Worm (Caenorhabditis elegans) whole organism, L3 larva: ENCODE data around the gene pifk-1.

Source experiments
- R02D3.7 ChIP-seq: fragments of 150-350 bp; optimal IDR thresholded peaks from 2 replicates; lab custom pipeline; 2014; ENCODE audit warnings: missing biosample characterization, missing genetic modification characterization
- ZK546.5 ChIP-seq: sonication (generic microtip); optimal IDR thresholded peaks from 2 replicates; lab custom pipeline; 2017; ENCODE audit warnings: missing biosample characterization, missing genetic modification characterization
- aly-2 ChIP-seq: fragments of 150-350 bp; optimal IDR thresholded peaks from 2 replicates; lab custom pipeline; 2014; ENCODE audit warnings: missing biosample characterization, missing genetic modification characterization
- ama-1 ChIP-seq: fragments of 150-350 bp; optimal IDR thresholded peaks from 2 replicates; lab custom pipeline; 2018
- ceh-16 ChIP-seq: sonication (generic microtip); optimal IDR thresholded peaks from 2 replicates; lab custom pipeline; 2017; ENCODE audit warnings: missing biosample characterization, missing genetic modification characterization
- ceh-28 ChIP-seq: fragments of 150-350 bp; optimal IDR thresholded peaks from 2 replicates; lab custom pipeline; 2014; ENCODE audit warnings: missing biosample characterization, missing genetic modification reagents, missing genetic modification characterization
- ceh-82 ChIP-seq: fragments of 150-350 bp; optimal IDR thresholded peaks from 2 replicates; lab custom pipeline; 2014; ENCODE audit warnings: missing biosample characterization, missing genetic modification characterization
- ceh-9 ChIP-seq: sonication (generic microtip); optimal IDR thresholded peaks from 2 replicates; lab custom pipeline; 2018; ENCODE audit warnings: missing biosample characterization, missing genetic modification characterization
- daf-12 ChIP-seq: fragments of 150-350 bp; optimal IDR thresholded peaks from 2 replicates; lab custom pipeline; 2014; ENCODE audit warnings: missing biosample characterization, missing genetic modification reagents, missing genetic modification characterization
- egl-27 ChIP-seq: sonication (generic microtip); optimal IDR thresholded peaks from 4 replicates; lab custom pipeline; 2017; ENCODE audit warnings: missing biosample characterization, missing genetic modification reagents, missing genetic modification characterization
- elt-1 ChIP-seq: fragments of 150-350 bp; optimal IDR thresholded peaks from 2 replicates; lab custom pipeline; 2014; ENCODE audit warnings: missing biosample characterization, missing genetic modification characterization
- eor-1 ChIP-seq, 2 experiments: fragments of 150-350 bp; optimal IDR thresholded peaks; 2 replicates each; lab custom pipeline; 2014 to 2018; ENCODE audit warnings: missing biosample characterization in 2 of 2, missing genetic modification characterization in 2 of 2
- fkh-10 ChIP-seq: sonication (generic microtip); optimal IDR thresholded peaks from 2 replicates; lab custom pipeline; 2017; ENCODE audit warnings: missing biosample characterization, missing genetic modification reagents, missing genetic modification characterization
- fkh-2 ChIP-seq: fragments of 150-350 bp; optimal IDR thresholded peaks from 2 replicates; lab custom pipeline; 2014; ENCODE audit warnings: missing biosample characterization, missing genetic modification reagents, missing genetic modification characterization
- fos-1 ChIP-seq: fragments of 150-350 bp; optimal IDR thresholded peaks from 2 replicates; lab custom pipeline; 2014; ENCODE audit warnings: missing biosample characterization, missing genetic modification characterization
- hmg-11 ChIP-seq: sonication (generic microtip); optimal IDR thresholded peaks from 2 replicates; lab custom pipeline; 2016; ENCODE audit warnings: missing genetic modification characterization, missing compliant biosample characterization
- jun-1 ChIP-seq: fragments of 150-350 bp; optimal IDR thresholded peaks from 2 replicates; lab custom pipeline; 2014; ENCODE audit warnings: missing biosample characterization, missing genetic modification reagents, missing genetic modification characterization
- lin-15B ChIP-seq: fragments of 150-350 bp; optimal IDR thresholded peaks from 2 replicates; lab custom pipeline; 2014; ENCODE audit warnings: missing biosample characterization, missing genetic modification characterization
- lin-39 ChIP-seq: fragments of 150-350 bp; optimal IDR thresholded peaks from 2 replicates; lab custom pipeline; 2018; ENCODE audit warnings: missing biosample characterization, missing genetic modification reagents, missing genetic modification characterization
- lsy-12 ChIP-seq: sonication (generic microtip); optimal IDR thresholded peaks from 2 replicates; lab custom pipeline; 2016; ENCODE audit warnings: mild to moderate bottlenecking, missing genetic modification characterization, missing compliant biosample characterization
- nhr-237 ChIP-seq: fragments of 150-350 bp; optimal IDR thresholded peaks from 2 replicates; lab custom pipeline; 2014; ENCODE audit warnings: missing biosample characterization, missing genetic modification characterization
- nhr-25 ChIP-seq: sonication (generic microtip); optimal IDR thresholded peaks from 2 replicates; lab custom pipeline; 2017; ENCODE audit warnings: missing biosample characterization, missing genetic modification characterization
- nhr-28 ChIP-seq: fragments of 150-350 bp; optimal IDR thresholded peaks from 2 replicates; lab custom pipeline; 2014; ENCODE audit warnings: missing biosample characterization, missing genetic modification characterization
- nhr-43 ChIP-seq: sonication (generic microtip); optimal IDR thresholded peaks from 2 replicates; lab custom pipeline; 2016; ENCODE audit warnings: mild to moderate bottlenecking, missing genetic modification characterization, missing compliant biosample characterization; ENCODE audit not compliant: poor library complexity, severe bottlenecking
- nhr-67 ChIP-seq: fragments of 150-350 bp; optimal IDR thresholded peaks from 2 replicates; lab custom pipeline; 2014; ENCODE audit warnings: missing biosample characterization, missing genetic modification characterization
- nhr-76 ChIP-seq: fragments of 150-350 bp; sonication (generic microtip); optimal IDR thresholded peaks from 5 replicates; lab custom pipeline; 2014; ENCODE audit warnings: missing biosample characterization, missing genetic modification characterization
- nhr-77 ChIP-seq: fragments of 150-350 bp; optimal IDR thresholded peaks from 2 replicates; lab custom pipeline; 2014; ENCODE audit warnings: missing biosample characterization, missing genetic modification characterization
- pha-4 ChIP-seq: fragments of 150-350 bp; optimal IDR thresholded peaks from 2 replicates; lab custom pipeline; 2014; ENCODE audit warnings: missing biosample characterization, missing genetic modification reagents, missing genetic modification characterization
- pqm-1 ChIP-seq: fragments of 150-350 bp; optimal IDR thresholded peaks from 2 replicates; lab custom pipeline; 2017; ENCODE audit warnings: missing biosample characterization, missing genetic modification characterization, inconsistent platforms
- sea-2 ChIP-seq: fragments of 150-350 bp; sonication (generic microtip); optimal IDR thresholded peaks from 4 replicates; lab custom pipeline; 2014; ENCODE audit warnings: missing biosample characterization, missing genetic modification reagents, missing genetic modification characterization
- snpc-4 ChIP-seq: fragments of 150-350 bp; optimal IDR thresholded peaks from 2 replicates; lab custom pipeline; 2014; ENCODE audit warnings: missing biosample characterization, missing genetic modification characterization
- tbx-2 ChIP-seq: sonication (generic microtip); optimal IDR thresholded peaks from 2 replicates; lab custom pipeline; 2016; ENCODE audit warnings: mild to moderate bottlenecking, missing genetic modification characterization, missing compliant biosample characterization
- unc-39 ChIP-seq: sonication (generic microtip); optimal IDR thresholded peaks from 4 replicates; lab custom pipeline; 2017; ENCODE audit warnings: missing biosample characterization, missing genetic modification characterization
- unc-62 ChIP-seq: fragments of 150-350 bp; sonication (generic microtip); optimal IDR thresholded peaks from 4 replicates; lab custom pipeline; 2014; ENCODE audit warnings: missing biosample characterization, missing genetic modification reagents, missing genetic modification characterization
- ztf-11 ChIP-seq: fragments of 150-350 bp; optimal IDR thresholded peaks from 2 replicates; lab custom pipeline; 2014; ENCODE audit warnings: missing biosample characterization, missing genetic modification characterization
- ztf-4 ChIP-seq: fragments of 150-350 bp; optimal IDR thresholded peaks from 2 replicates; lab custom pipeline; 2014; ENCODE audit warnings: missing biosample characterization, missing genetic modification characterization

Gene pifk-1

DNA sequence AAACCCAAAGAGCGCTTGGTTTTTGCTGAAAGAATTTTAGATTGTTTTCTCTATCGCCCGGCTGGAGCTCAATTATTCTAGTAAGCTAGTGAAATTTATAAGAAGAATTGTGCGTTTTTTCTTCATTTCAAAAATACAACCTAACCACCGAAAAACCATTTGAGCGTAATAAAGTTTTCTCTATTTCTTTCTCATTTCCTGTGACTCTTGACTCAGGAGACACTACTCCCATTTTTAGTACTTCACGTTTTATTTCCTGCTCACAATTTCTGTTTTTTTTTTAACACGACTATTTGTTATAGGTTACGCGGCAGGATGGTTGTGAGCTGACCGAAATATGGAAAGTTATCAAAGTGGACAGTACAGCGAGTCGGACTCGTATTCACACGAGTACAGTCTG lies 11.3 kb downstream of the pifk-1 start, which contains the start of gene F35H12.6:
Gene F35H12.6, plus strand, starts transcription at position 301 of the 400 bp plus-strand sequence.
- TF ChIP-seq egl-27 (tag; lab: Kevin White, UChicago) (no peak), aly-2 (tag; lab: Kevin White, UChicago) (no peak), eor-1 (tag; optimal IDR thresholded peaks at IDR 0.05; lab: Kevin White, UChicago) (no peak), ztf-11 (no peak), pha-4 (tag; lab: Kevin White, UChicago) (no peak)

DNA sequence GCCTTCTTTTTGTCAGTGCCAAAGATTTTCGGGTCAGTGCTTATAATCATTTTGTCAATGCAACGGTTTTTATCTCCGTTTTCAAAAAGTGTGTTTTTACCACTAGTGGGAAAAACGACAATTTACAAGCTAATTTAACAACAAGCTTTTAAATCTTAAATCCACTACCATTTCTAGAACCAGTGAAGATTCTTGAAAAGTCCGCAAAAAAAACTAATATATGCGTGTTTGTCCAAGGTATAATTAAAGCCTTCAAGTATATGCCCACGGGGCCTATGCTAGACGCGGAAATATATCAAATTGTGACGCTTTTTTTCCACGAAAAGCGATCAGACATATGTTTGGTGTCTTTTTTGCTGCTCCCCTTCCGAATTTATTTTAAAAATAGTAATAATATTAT lies 11.7 kb downstream of the pifk-1 start:
- TF ChIP-seq ama-1 (lab: Kevin White, UChicago) (no peak), nhr-76 (no peak), ceh-9 (no peak), ceh-28 (no peak), ZK546.5 (no peak), hmg-11 (no peak), daf-12 (tag; lab: Kevin White, UChicago) (no peak), fos-1 (tag; lab: Kevin White, UChicago) (no peak), nhr-43 (tag; lab: Kevin White, UChicago) (no peak), ceh-82 (tag; lab: Kevin White, UChicago) (no peak), R02D3.7 (tag; lab: Kevin White, UChicago) (no peak)

DNA sequence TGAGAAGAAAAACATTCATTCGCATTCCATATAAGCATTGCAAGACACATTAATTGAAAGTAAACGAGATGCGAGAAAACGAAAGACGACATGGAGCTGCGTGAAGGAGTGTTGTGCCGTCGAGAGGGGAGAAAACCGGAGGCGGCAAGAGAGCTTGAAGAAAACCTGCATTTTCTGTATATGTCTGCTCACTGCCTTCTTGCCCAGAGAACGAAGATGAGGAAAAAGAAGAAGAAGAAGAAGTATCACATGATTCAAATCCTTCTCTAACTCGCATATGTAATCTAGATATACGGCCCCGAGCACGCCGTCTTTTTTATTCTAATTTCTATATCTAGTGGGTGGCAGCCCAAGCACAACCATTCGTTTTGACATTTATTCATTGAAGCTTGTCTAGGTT lies 14.0 kb downstream of the pifk-1 start:
- no peak for TF ChIP-seq unc-62 (GFP tag; lab: Kevin White, UChicago)
- TF ChIP-seq elt-1 (tag; lab: Kevin White, UChicago): no peak
- TF ChIP-seq fkh-10 (GFP tag; lab: Kevin White, UChicago): peak; percentile 24
- TF ChIP-seq hmg-11: peak; percentile 20
- no peak for TF ChIP-seq pha-4 (tag; lab: Kevin White, UChicago)
- TF ChIP-seq nhr-25 (tag; lab: Kevin White, UChicago): no peak
- TF ChIP-seq ztf-4: no peak

DNA sequence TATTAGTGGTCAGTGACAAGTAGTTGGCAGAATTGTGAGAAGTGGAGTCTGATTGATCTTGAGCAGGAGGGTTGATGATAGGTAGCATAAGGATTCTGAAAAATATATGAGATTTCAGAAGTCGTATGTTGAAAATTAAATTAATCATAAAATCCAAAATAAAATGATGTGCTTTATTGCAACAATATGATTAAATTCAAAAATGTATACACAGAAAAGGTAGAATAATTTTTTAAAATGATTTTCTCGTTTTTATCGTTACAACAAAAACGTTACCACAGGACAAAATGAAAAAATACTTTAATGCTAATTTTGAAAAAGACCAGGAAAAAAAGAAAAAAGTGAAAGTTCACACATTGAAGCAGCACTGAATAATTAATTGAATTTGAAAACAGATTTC lies 21.8 kb downstream of the pifk-1 start, which contains the start of gene ZC13.10:
Gene ZC13.10, minus strand, starts transcription at position 101 of the 400 bp plus-strand sequence.
- TF ChIP-seq nhr-67 (tag; lab: Kevin White, UChicago): no peak
- no peak for TF ChIP-seq ceh-82 (tag; lab: Kevin White, UChicago)
- TF ChIP-seq pqm-1 (tag; lab: Kevin White, UChicago): no peak
- TF ChIP-seq ztf-11: no peak
- no peak for TF ChIP-seq nhr-237
- no peak for TF ChIP-seq fos-1 (tag; lab: Kevin White, UChicago)
- no peak for TF ChIP-seq jun-1 (tag; lab: Kevin White, UChicago)
- no peak for TF ChIP-seq lsy-12 (tag; lab: Kevin White, UChicago)
- TF ChIP-seq lin-15B: no peak
- no peak for TF ChIP-seq ceh-16 (tag; lab: Kevin White, UChicago)
- TF ChIP-seq egl-27 (tag; lab: Kevin White, UChicago): no peak
- no peak for TF ChIP-seq nhr-76
- no peak for TF ChIP-seq eor-1 (tag; optimal IDR thresholded peaks at IDR 0.05; lab: Kevin White, UChicago)
- no peak for TF ChIP-seq nhr-28 (tag; lab: Kevin White, UChicago)
- TF ChIP-seq unc-39 (tag; lab: Kevin White, UChicago): no peak
- TF ChIP-seq lin-39 (tag; lab: Kevin White, UChicago): no peak
- no peak for TF ChIP-seq ZK546.5
- TF ChIP-seq nhr-43 (tag; lab: Kevin White, UChicago): no peak

DNA sequence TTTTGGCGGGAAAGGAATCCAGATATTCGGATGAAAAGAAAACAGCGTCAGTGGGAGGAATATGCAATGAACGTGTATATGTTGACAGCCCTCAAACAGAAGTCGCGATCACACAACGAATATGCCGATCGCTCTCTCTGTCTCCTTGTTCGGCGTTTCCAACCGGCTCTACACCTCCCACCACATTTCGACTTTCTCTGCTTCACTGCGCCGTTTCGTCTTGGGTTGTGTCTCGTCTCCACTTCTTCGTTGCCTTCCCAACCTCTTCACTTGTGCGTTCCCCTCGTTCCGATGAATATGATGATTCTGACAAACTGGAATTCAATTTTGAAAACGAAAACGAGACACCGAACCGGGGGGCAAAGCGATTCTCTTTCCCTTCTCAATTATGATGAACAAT lies 26.4 kb downstream of the pifk-1 start, which contains the start of gene mab-7:
Gene mab-7, minus strand, starts transcription at position 101 of the 400 bp plus-strand sequence.
- peak; percentile 39 for TF ChIP-seq nhr-25 (tag; lab: Kevin White, UChicago)
- TF ChIP-seq pha-4 (tag; lab: Kevin White, UChicago): no peak

DNA sequence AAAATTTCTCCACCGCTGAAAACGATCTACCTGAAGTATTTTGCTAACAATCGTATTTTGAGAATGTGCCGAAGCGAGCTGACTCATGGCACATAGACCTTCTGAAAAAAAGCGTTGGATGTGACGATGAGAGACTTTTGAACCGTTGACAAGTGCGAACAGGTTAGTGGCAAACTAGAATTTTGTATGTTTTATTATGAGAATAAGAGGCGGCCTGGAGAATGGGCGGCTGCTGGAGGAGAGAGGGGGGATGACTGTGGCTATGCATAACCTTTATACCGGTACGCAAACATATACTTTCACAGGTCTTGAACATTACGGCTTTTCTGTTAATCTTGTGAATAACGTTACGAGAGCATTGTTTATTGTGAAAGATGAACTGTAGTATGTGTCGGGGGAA lies 36.0 kb downstream of the pifk-1 start, which contains the start of gene mam-1:
Gene mam-1, minus strand, starts transcription at position 101 of the 400 bp plus-strand sequence.
- no peak for TF ChIP-seq jun-1 (tag; lab: Kevin White, UChicago)
- TF ChIP-seq ztf-11: no peak
- no peak for TF ChIP-seq aly-2 (tag; lab: Kevin White, UChicago)
- TF ChIP-seq tbx-2 (tag; lab: Kevin White, UChicago): no peak
- no peak for TF ChIP-seq ZK546.5
- TF ChIP-seq fos-1 (tag; lab: Kevin White, UChicago): no peak
- no peak for TF ChIP-seq fkh-2 (tag; lab: Kevin White, UChicago)
- TF ChIP-seq elt-1 (tag; lab: Kevin White, UChicago): no peak
- no peak for TF ChIP-seq nhr-77
- no peak for TF ChIP-seq pqm-1 (tag; lab: Kevin White, UChicago)
- no peak for TF ChIP-seq nhr-43 (tag; lab: Kevin White, UChicago)
- no peak for TF ChIP-seq sea-2 (GFP tag; lab: Kevin White, UChicago)
- TF ChIP-seq ceh-16 (tag; lab: Kevin White, UChicago): no peak
- TF ChIP-seq nhr-67 (tag; lab: Kevin White, UChicago): no peak
- no peak for TF ChIP-seq snpc-4
- no peak for TF ChIP-seq nhr-76
- TF ChIP-seq unc-39 (tag; lab: Kevin White, UChicago): no peak
